Fruit fly (Drosophila melanogaster) whole organism, prepupa: Measurements from ENCODE around the gene CG11726.

Experiments used
- Blimp-1 ChIP-seq: fragments of 200-800 bp; sonication (Bioruptor generic); optimal IDR thresholded peaks from 3 replicates; lab custom pipeline; 2017; ENCODE audit warnings: missing biosample characterization, missing genetic modification characterization, mild to moderate bottlenecking, moderate library complexity, missing genetic modification reagents
- CG16779 ChIP-seq: fragments of 200-800 bp; sonication (Bioruptor generic); optimal IDR thresholded peaks from 3 replicates; lab custom pipeline; 2017; ENCODE audit warnings: missing biosample characterization, mild to moderate bottlenecking, missing genetic modification characterization
- CG34406 ChIP-seq: fragments of 200-800 bp; sonication (Bioruptor generic); optimal IDR thresholded peaks from 3 replicates; lab custom pipeline; 2016; ENCODE audit warnings: missing biosample characterization, missing genetic modification characterization
- CG6276 ChIP-seq: fragments of 200-800 bp; sonication (Bioruptor generic); optimal IDR thresholded peaks from 2 replicates; lab custom pipeline; 2017; ENCODE audit warnings: missing biosample characterization, mild to moderate bottlenecking, missing genetic modification characterization
- CG6808 ChIP-seq: fragments of 200-800 bp; sonication (Bioruptor generic); optimal IDR thresholded peaks from 3 replicates; lab custom pipeline; 2017; ENCODE audit warnings: missing biosample characterization, missing genetic modification characterization, mild to moderate bottlenecking, moderate library complexity, missing genetic modification reagents
- CG7368 ChIP-seq: fragments of 200-800 bp; sonication (Bioruptor generic); optimal IDR thresholded peaks from 3 replicates; lab custom pipeline; 2016; ENCODE audit warnings: missing biosample characterization, missing genetic modification characterization
- Ets21C ChIP-seq: fragments of 200-800 bp; sonication (Bioruptor generic); optimal IDR thresholded peaks from 3 replicates; lab custom pipeline; 2016; ENCODE audit warnings: missing biosample characterization, missing genetic modification characterization
- Ets96B ChIP-seq: fragments of 200-800 bp; optimal IDR thresholded peaks from 2 replicates; lab custom pipeline; 2019; ENCODE audit warnings: missing biosample characterization, mild to moderate bottlenecking, missing genetic modification characterization, moderate library complexity
- Gug ChIP-seq: fragments of 200-800 bp; sonication (Bioruptor generic); IDR thresholded peaks from 2 replicates; pipeline ENCODE4 v1.3.6; 2022; ENCODE audit warnings: missing biosample characterization, missing genetic modification characterization
- OdsH ChIP-seq: fragments of 200-800 bp; sonication (Bioruptor generic); optimal IDR thresholded peaks from 3 replicates; lab custom pipeline; 2016; ENCODE audit warnings: missing biosample characterization, missing genetic modification characterization
- achi ChIP-seq: fragments of 200-800 bp; sonication (Bioruptor generic); optimal IDR thresholded peaks from 3 replicates; lab custom pipeline; 2016; ENCODE audit warnings: missing biosample characterization, missing genetic modification characterization

- TF ChIP-seq CG34406 (GFP tag; lab: Kevin White, UChicago) (no peak), CG6808 (GFP tag; lab: Kevin White, UChicago) (no peak), CG6276 (GFP tag; lab: Kevin White, UChicago) (no peak), CG7368 (no peak), OdsH (GFP tag; lab: Kevin White, UChicago) (no peak), CG16779 (tag; lab: Kevin White, UChicago) (no peak), Blimp-1 (GFP tag; lab: Kevin White, UChicago) (no peak), Ets96B (no peak), Ets21C (GFP tag; lab: Kevin White, UChicago) (no peak), achi (GFP tag; lab: Kevin White, UChicago) (no peak), Gug (no peak)
Measured at dm6 chr3L:11355429-11356327, 38.8 kb upstream of the CG11726 start.
